Worm (Caenorhabditis elegans) whole organism, young adult: Measurements from ENCODE around the gene K01A6.4.

ENCODE experiments used
- B0261.1 ChIP-seq: sonication (generic microtip); optimal IDR thresholded peaks from 2 replicates; lab custom pipeline; 2016; ENCODE audit warnings: mild to moderate bottlenecking, missing genetic modification characterization, moderate library complexity, missing compliant biosample characterization
- C06A6.2 ChIP-seq: fragments of 200-800 bp; sonication (Bioruptor generic); conservative IDR thresholded peaks from 2 replicates; pipeline ENCODE4 v1.3.6; 2022; ENCODE audit warnings: missing genetic modification characterization, missing compliant biosample characterization
- C17E4.6 ChIP-seq: fragments of 200-800 bp; sonication (Bioruptor generic); IDR thresholded peaks from 2 replicates; pipeline ENCODE4 v1.3.6; 2022; ENCODE audit warnings: missing genetic modification reagents, missing genetic modification characterization, missing compliant biosample characterization
- D2030.7 ChIP-seq: fragments of 200-800 bp; sonication (Bioruptor generic); IDR thresholded peaks from 2 replicates; pipeline ENCODE4 v1.3.6; 2022; ENCODE audit warnings: missing genetic modification reagents, missing genetic modification characterization, missing compliant biosample characterization
- F22D6.2 ChIP-seq: sonication (generic microtip); optimal IDR thresholded peaks from 2 replicates; lab custom pipeline; 2016; ENCODE audit warnings: mild to moderate bottlenecking, missing genetic modification characterization, missing compliant biosample characterization
- F33H1.4 ChIP-seq: fragments of 200-800 bp; sonication (Bioruptor generic); IDR thresholded peaks from 2 replicates; pipeline ENCODE4 v1.3.6; 2022; ENCODE audit warnings: missing genetic modification reagents, missing genetic modification characterization, missing compliant biosample characterization
- F49E8.2 ChIP-seq: sonication (generic microtip); optimal IDR thresholded peaks from 3 replicates; lab custom pipeline; 2017; ENCODE audit warnings: missing genetic modification characterization, mild to moderate bottlenecking, missing compliant biosample characterization, antibody characterized with exemption, moderate library complexity; ENCODE audit not compliant: insufficient read depth
- F57A8.1 ChIP-seq: fragments of 200-800 bp; sonication (Bioruptor generic); optimal IDR thresholded peaks from 2 replicates; lab custom pipeline; 2018; ENCODE audit warnings: mild to moderate bottlenecking, missing genetic modification characterization, moderate library complexity, missing compliant biosample characterization
- K11D2.4 ChIP-seq: fragments of 200-800 bp; sonication (Bioruptor generic); IDR thresholded peaks from 2 replicates; pipeline ENCODE4 v1.3.6; 2022; ENCODE audit warnings: missing genetic modification reagents, missing genetic modification characterization, missing compliant biosample characterization
- K12H6.12 ChIP-seq: fragments of 200-800 bp; sonication (Bioruptor generic); optimal IDR thresholded peaks from 2 replicates; lab custom pipeline; 2018; ENCODE audit warnings: mild to moderate bottlenecking, missing genetic modification characterization, missing compliant biosample characterization
- T07F8.4 ChIP-seq: sonication (generic microtip); optimal IDR thresholded peaks from 2 replicates; lab custom pipeline; 2016; ENCODE audit warnings: mild to moderate bottlenecking, missing genetic modification characterization, moderate library complexity, missing compliant biosample characterization
- Y56A3A.18 ChIP-seq: fragments of 200-800 bp; sonication (Bioruptor generic); IDR thresholded peaks from 2 replicates; pipeline ENCODE4 v1.3.6; 2022; ENCODE audit warnings: missing genetic modification reagents, missing genetic modification characterization, missing compliant biosample characterization
- Y95B8A.8 ChIP-seq: fragments of 200-800 bp; sonication (Bioruptor generic); IDR thresholded peaks from 2 replicates; pipeline ENCODE4 v1.3.6; 2022; ENCODE audit warnings: missing genetic modification reagents, missing genetic modification characterization, missing compliant biosample characterization
- athp-1 ChIP-seq: sonication (generic microtip); optimal IDR thresholded peaks from 2 replicates; lab custom pipeline; 2017; ENCODE audit warnings: mild to moderate bottlenecking, missing genetic modification characterization, missing compliant biosample characterization
- ceh-100 ChIP-seq: fragments of 200-800 bp; sonication (Bioruptor generic); IDR thresholded peaks from 2 replicates; pipeline ENCODE4 v1.3.6; 2022; ENCODE audit warnings: missing genetic modification reagents, missing genetic modification characterization, missing compliant biosample characterization
- ceh-40 ChIP-seq: fragments of 200-800 bp; sonication (Bioruptor generic); IDR thresholded peaks from 2 replicates; pipeline ENCODE4 v1.3.6; 2022; ENCODE audit warnings: missing genetic modification characterization, missing compliant biosample characterization
- ceh-58 ChIP-seq: fragments of 200-800 bp; sonication (Bioruptor generic); IDR thresholded peaks from 2 replicates; pipeline ENCODE4 v1.3.6; 2022; ENCODE audit warnings: missing genetic modification characterization, missing compliant biosample characterization
- chd-7 ChIP-seq: sonication (generic microtip); optimal IDR thresholded peaks from 2 replicates; lab custom pipeline; 2016; ENCODE audit warnings: mild to moderate bottlenecking, missing genetic modification characterization, moderate library complexity, missing compliant biosample characterization
- egrh-3 ChIP-seq: fragments of 200-800 bp; sonication (Bioruptor generic); IDR thresholded peaks from 2 replicates; pipeline ENCODE4 v1.3.6; 2022; ENCODE audit warnings: missing genetic modification reagents, missing genetic modification characterization, missing compliant biosample characterization
- hlh-26 ChIP-seq: fragments of 200-800 bp; sonication (Bioruptor generic); conservative IDR thresholded peaks from 2 replicates; pipeline ENCODE4 v1.3.6; 2022; ENCODE audit warnings: missing genetic modification reagents, missing genetic modification characterization, missing compliant biosample characterization
- hmg-1.2 ChIP-seq: fragments of 200-800 bp; sonication (Bioruptor generic); IDR thresholded peaks from 2 replicates; pipeline ENCODE4 v1.3.6; 2022; ENCODE audit warnings: missing genetic modification reagents, missing genetic modification characterization, missing compliant biosample characterization
- hmg-20 ChIP-seq: fragments of 200-800 bp; sonication (Bioruptor generic); IDR thresholded peaks from 2 replicates; pipeline ENCODE4 v1.3.6; 2022; ENCODE audit warnings: missing genetic modification reagents, missing genetic modification characterization, missing compliant biosample characterization
- lin-35 ChIP-seq, 3 experiments: fragments of 150-350 bp in 2 of 3; sonication (generic microtip) in 1 of 3; optimal IDR thresholded peaks; 2 replicates each; lab custom pipeline; 2014 to 2018; ENCODE audit warnings: missing biosample characterization in 3 of 3, missing genetic modification characterization in 3 of 3, missing genetic modification reagents in 3 of 3
- lsl-1 ChIP-seq: fragments of 200-800 bp; sonication (Bioruptor generic); optimal IDR thresholded peaks from 2 replicates; lab custom pipeline; 2018; ENCODE audit warnings: mild to moderate bottlenecking, missing genetic modification characterization, moderate library complexity, missing compliant biosample characterization
- lsy-27 ChIP-seq: sonication (generic microtip); optimal IDR thresholded peaks from 2 replicates; lab custom pipeline; 2017; ENCODE audit warnings: missing genetic modification characterization, mild to moderate bottlenecking, missing compliant biosample characterization, antibody characterized with exemption, missing genotype, borderline replicate concordance; ENCODE audit not compliant: insufficient read depth
- madf-10 ChIP-seq: sonication (generic microtip); optimal IDR thresholded peaks from 2 replicates; lab custom pipeline; 2016; ENCODE audit warnings: mild to moderate bottlenecking, missing genetic modification characterization, missing compliant biosample characterization
- madf-6 ChIP-seq: fragments of 200-800 bp; sonication (Bioruptor generic); IDR thresholded peaks from 2 replicates; pipeline ENCODE4 v1.3.6; 2022; ENCODE audit warnings: missing genetic modification reagents, missing genetic modification characterization, missing compliant biosample characterization
- mxl-1 ChIP-seq: sonication (generic microtip); optimal IDR thresholded peaks from 2 replicates; lab custom pipeline; 2016; ENCODE audit warnings: missing genetic modification characterization, missing compliant biosample characterization
- nfya-1 ChIP-seq: sonication (generic microtip); optimal IDR thresholded peaks from 2 replicates; lab custom pipeline; 2017; ENCODE audit warnings: antibody characterized with exemption, missing compliant biosample characterization, missing genetic modification characterization, borderline replicate concordance; ENCODE audit not compliant: insufficient read depth
- nhr-90 ChIP-seq: sonication (generic microtip); optimal IDR thresholded peaks from 2 replicates; lab custom pipeline; 2016; ENCODE audit warnings: missing genotype, mild to moderate bottlenecking, missing genetic modification characterization, missing compliant biosample characterization
- repo-1 ChIP-seq: sonication (generic microtip); optimal IDR thresholded peaks from 2 replicates; lab custom pipeline; 2017; ENCODE audit warnings: mild to moderate bottlenecking, missing genetic modification characterization, missing compliant biosample characterization
- snpc-1.1 ChIP-seq: sonication (generic microtip); optimal IDR thresholded peaks from 2 replicates; lab custom pipeline; 2017; ENCODE audit warnings: missing genetic modification characterization, mild to moderate bottlenecking, missing compliant biosample characterization, antibody characterized with exemption, moderate library complexity, missing genotype, missing genetic modification reagents; ENCODE audit not compliant: insufficient read depth
- unc-130 ChIP-seq: sonication (generic microtip); optimal IDR thresholded peaks from 2 replicates; lab custom pipeline; 2016; ENCODE audit warnings: missing genetic modification reagents, missing genetic modification characterization, missing compliant biosample characterization
- ztf-3 ChIP-seq: fragments of 200-800 bp; sonication (Bioruptor generic); optimal IDR thresholded peaks from 2 replicates; lab custom pipeline; 2018; ENCODE audit warnings: mild to moderate bottlenecking, missing genetic modification characterization, missing compliant biosample characterization

The K01A6.4 gene

ce11 chrIV:11740204-11740603, at the start of gene K01A6.4:
Gene K01A6.4, minus strand, starts transcription at chrIV:11740304.
- no peak for TF ChIP-seq F57A8.1 (GFP tag; lab: Kevin White, UChicago)
- no peak for TF ChIP-seq madf-6 (GFP tag; lab: Robert Waterston, UW)
- TF ChIP-seq ceh-58 (GFP tag; lab: Robert Waterston, UW): no peak
- TF ChIP-seq chd-7 (tag; lab: Kevin White, UChicago): no peak
- TF ChIP-seq snpc-1.1 (tag; lab: Kevin White, UChicago): no peak
- TF ChIP-seq lin-35 (GFP tag; optimal IDR thresholded peaks at IDR 0.05; lab: Kevin White, UChicago): no peak
- TF ChIP-seq ceh-40 (GFP tag; lab: Robert Waterston, UW): no peak
- TF ChIP-seq F33H1.4: no peak

- TF ChIP-seq K11D2.4 (GFP tag; lab: Robert Waterston, UW) (no peak), egrh-3 (GFP tag; lab: Robert Waterston, UW) (no peak), C06A6.2 (GFP tag; lab: Robert Waterston, UW) (no peak), athp-1 (tag; lab: Kevin White, UChicago) (no peak), madf-10 (tag; lab: Kevin White, UChicago) (no peak), nfya-1 (tag; lab: Kevin White, UChicago) (no peak), ceh-100 (GFP tag; lab: Robert Waterston, UW) (no peak), F22D6.2 (tag; lab: Kevin White, UChicago) (no peak), hmg-1.2 (no peak), mxl-1 (no peak), lsy-27 (tag; lab: Kevin White, UChicago) (no peak), hlh-26 (no peak), nhr-90 (tag; lab: Kevin White, UChicago) (no peak), F49E8.2 (tag; lab: Kevin White, UChicago) (no peak), D2030.7 (no peak), unc-130 (no peak), madf-6 (GFP tag; lab: Robert Waterston, UW) (no peak), Y56A3A.18 (GFP tag; lab: Robert Waterston, UW) (no peak), hmg-20 (GFP tag; lab: Robert Waterston, UW) (no peak), T07F8.4 (tag; lab: Kevin White, UChicago) (no peak)
Observed at ce11 chrIV:11788383-11788963, 48.4 kb upstream of the K01A6.4 start.

- no peak for TF ChIP-seq B0261.1 (tag; lab: Kevin White, UChicago)
- TF ChIP-seq C17E4.6: no peak
- TF ChIP-seq K12H6.12: no peak
- TF ChIP-seq repo-1 (tag; lab: Kevin White, UChicago): no peak
- TF ChIP-seq lsl-1 (GFP tag; lab: Kevin White, UChicago): no peak
- no peak for TF ChIP-seq ztf-3 (GFP tag; lab: Kevin White, UChicago)
- no peak for TF ChIP-seq Y95B8A.8 (GFP tag; lab: Robert Waterston, UW)
- TF ChIP-seq mxl-1: no peak
- no peak for TF ChIP-seq lin-35 (GFP tag; optimal IDR thresholded peaks at IDR 0.05; lab: Kevin White, UChicago)
Observed at ce11 chrIV:11787793-11788192, 47.7 kb upstream of the K01A6.4 start.
